Worm (Caenorhabditis elegans): ENCODE measurements around the gene K06B4.15.

ce11 chrV:15652147-15652546, 18.1 kb upstream of the K06B4.15 start:
- TF ChIP-seq him-1 (tag; optimal IDR thresholded peaks at IDR 0.05) (no peak), dao-5 (tag; optimal IDR thresholded peaks at IDR 0.05) (no peak), W03F9.2 (tag; optimal IDR thresholded peaks at IDR 0.05) (no peak)

All from whole organism, L4/young adult.